Worm (Caenorhabditis elegans): ENCODE measurements around the gene srw-6.

srw-6 gene

DNA sequence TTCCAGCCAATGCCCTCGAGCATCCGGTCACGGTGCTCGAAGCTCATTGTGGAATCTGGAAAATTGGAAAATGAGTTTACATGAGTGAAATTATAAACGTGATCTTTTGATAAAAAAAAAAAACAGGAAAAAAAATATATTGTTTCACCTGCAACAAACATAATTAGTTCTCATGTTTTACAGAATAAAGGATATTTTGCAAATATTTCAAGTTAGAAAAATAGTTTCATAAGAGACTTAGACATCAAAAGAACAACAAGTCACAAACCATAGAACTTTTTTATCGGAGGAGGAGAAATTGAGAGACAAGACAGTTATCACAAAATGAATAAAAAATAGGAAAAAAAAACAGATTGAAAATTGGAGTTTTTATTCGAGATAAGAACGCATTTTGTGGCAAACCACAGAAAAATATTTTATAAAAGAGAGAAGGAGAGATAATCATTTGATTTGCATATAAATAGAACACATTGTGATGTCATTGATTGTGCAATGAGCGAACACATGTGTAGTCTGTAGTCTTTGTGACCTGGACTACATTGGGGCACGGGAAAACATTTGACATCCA, 24.2 kb upstream of the srw-6 start, which contains the start of gene R08F11.1:
R08F11.1 (minus strand) TSS at position 51 of the 568 bp plus-strand sequence.
- no peak for TF ChIP-seq bed-3 (GFP tag; optimal IDR thresholded peaks at IDR 0.05)

DNA sequence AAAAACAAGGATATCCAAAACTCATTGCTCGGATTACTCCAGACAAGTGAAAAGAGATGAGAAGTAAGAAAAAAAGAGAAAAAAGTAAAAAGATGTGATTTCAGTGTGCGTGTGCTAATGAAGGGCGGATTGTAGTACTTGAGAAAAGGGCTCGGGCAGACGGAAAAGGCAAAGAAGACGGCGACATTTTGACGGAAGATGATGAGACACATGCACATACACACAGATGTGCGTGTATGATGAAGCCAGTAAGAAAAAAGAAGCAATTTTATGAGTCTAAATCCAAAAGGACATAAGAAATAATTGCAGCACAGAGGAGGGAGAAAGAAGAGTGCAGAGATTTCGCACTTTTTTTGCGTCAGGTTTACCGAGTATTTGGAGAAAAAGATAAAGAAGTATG, 19.9 kb upstream of the srw-6 start:
- TF ChIP-seq cnd-1 (tag; optimal IDR thresholded peaks at IDR 0.05) (no peak), mab-5 (tag; optimal IDR thresholded peaks at IDR 0.05) (no peak), mep-1 (tag; optimal IDR thresholded peaks at IDR 0.05) (no peak), lin-32 (GFP tag; optimal IDR thresholded peaks at IDR 0.05) (no peak), nhr-28 (tag; optimal IDR thresholded peaks at IDR 0.05) (no peak), sem-2 (GFP tag; optimal IDR thresholded peaks at IDR 0.05) (no peak), ceh-83 (GFP tag; optimal IDR thresholded peaks at IDR 0.05) (no peak), nhr-2 (tag; optimal IDR thresholded peaks at IDR 0.05) (no peak), zip-8 (tag; optimal IDR thresholded peaks at IDR 0.05) (no peak), hlh-1 (tag; optimal IDR thresholded peaks at IDR 0.05) (no peak), nhr-237 (tag; optimal IDR thresholded peaks at IDR 0.05) (no peak), nhr-76 (tag; optimal IDR thresholded peaks at IDR 0.05) (no peak)

DNA sequence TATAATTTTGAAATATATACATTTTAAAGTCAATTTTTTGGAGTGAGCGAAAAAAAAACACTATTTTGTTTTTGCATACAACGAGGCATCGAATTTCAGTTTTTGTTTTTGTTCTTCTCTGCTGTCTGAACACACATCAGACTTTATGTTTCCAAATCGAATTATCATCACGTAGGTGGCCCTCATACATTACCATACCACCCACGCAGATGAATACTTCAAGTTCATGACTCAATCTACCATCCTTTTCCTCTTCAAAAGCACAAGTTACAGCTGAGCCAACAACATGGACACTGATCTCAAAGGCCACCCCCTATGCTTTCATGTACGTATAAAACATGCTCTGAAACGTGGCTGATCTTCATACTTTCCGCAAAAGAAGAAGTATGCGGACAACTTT, 18.7 kb upstream of the srw-6 start, which contains the start of gene R08F11.7:
R08F11.7 (plus strand) TSS at position 301 of the 400 bp plus-strand sequence.
- TF ChIP-seq ztf-11 (tag; optimal IDR thresholded peaks at IDR 0.05) (no peak), nhr-12 (tag; optimal IDR thresholded peaks at IDR 0.05) (no peak), nhr-28 (tag; optimal IDR thresholded peaks at IDR 0.05) (no peak), tbx-8 (GFP tag; optimal IDR thresholded peaks at IDR 0.05) (no peak), elt-1 (tag; optimal IDR thresholded peaks at IDR 0.05; ENCODE audit: borderline replicate concordance, insufficient read depth) (no peak), unc-62 (GFP tag; optimal IDR thresholded peaks at IDR 0.05) (no peak), lin-32 (GFP tag; optimal IDR thresholded peaks at IDR 0.05) (no peak), hlh-1 (tag; optimal IDR thresholded peaks at IDR 0.05) (no peak), lsy-2 (tag; optimal IDR thresholded peaks at IDR 0.05) (no peak)

DNA sequence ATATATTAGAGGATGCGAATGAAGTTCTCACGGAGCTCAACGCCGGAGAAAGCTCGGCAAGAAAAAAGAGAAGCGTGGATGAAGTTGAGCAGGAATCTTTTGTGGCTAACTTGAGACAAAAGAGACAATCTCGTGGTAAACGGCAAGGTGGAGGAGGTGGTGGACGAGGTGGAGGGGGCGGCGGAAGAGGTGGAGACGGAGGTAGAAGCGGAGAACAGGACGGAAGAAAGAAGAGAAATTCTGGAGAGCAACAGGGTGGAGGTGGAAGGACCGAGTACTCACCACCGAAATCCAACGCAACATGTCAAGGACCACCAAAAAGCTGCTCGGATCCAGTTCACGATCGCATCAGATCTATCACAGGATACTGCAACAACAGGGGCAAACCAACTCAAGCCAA, 18.0 kb upstream of the srw-6 start:
- TF ChIP-seq drap-1 (GFP tag; optimal IDR thresholded peaks at IDR 0.05) (no peak), unc-39 (tag; optimal IDR thresholded peaks at IDR 0.05) (no peak), flh-1 (GFP tag; optimal IDR thresholded peaks at IDR 0.05) (no peak), M03D4.4 (tag; optimal IDR thresholded peaks at IDR 0.05) (no peak), nhr-237 (tag; optimal IDR thresholded peaks at IDR 0.05) (no peak), ces-1 (GFP tag; optimal IDR thresholded peaks at IDR 0.05) (no peak)

DNA sequence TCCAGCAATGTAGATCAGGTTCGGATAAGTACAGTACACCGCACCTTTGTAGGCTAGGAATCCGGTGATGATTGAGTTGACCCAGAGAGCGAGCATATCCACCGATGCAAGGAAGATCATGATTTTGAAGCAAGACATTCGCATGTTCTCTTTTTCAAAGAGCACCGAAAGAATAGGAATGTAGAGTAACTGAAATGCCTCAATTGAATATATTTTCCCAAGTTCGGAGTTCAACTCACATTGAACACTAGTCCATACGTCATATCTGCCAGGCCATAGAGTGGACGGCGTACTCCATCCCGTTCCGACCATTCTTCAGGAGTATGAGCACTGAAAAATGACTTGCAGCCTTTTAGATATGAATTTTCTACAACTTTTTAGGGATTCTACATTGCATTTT, 8.7 kb upstream of the srw-6 start:
- TF ChIP-seq cnd-1 (tag; optimal IDR thresholded peaks at IDR 0.05) (no peak), bed-3 (GFP tag; optimal IDR thresholded peaks at IDR 0.05) (no peak), tbx-8 (GFP tag; optimal IDR thresholded peaks at IDR 0.05) (no peak)

DNA sequence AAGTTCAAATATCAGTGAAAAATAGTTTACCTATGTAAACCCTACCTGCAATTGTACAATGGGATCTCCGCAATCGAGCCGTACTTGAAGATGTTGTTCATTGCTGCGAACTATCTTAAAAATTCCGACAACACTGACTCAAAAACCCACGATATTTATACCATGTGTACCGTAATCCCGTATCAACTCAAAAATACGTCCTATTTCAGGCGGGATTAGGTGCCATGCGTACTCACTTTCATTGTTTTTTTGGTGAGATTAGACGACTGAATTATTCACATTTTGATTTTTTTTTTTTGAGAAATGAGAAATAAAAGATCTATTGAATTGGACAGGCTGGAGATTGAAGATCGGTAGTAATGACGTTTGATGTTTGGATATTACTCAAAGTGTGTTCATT, 8.1 kb upstream of the srw-6 start, which contains the start of gene srt-30:
srt-30 (minus strand) TSS at position 101 of the 400 bp plus-strand sequence.
- TF ChIP-seq cnd-1 (tag; optimal IDR thresholded peaks at IDR 0.05) (no peak), ceh-43 (GFP tag; optimal IDR thresholded peaks at IDR 0.05) (no peak), nhr-12 (tag; optimal IDR thresholded peaks at IDR 0.05) (no peak), sem-2 (GFP tag; optimal IDR thresholded peaks at IDR 0.05) (no peak), unc-39 (tag; optimal IDR thresholded peaks at IDR 0.05) (no peak), drap-1 (GFP tag; optimal IDR thresholded peaks at IDR 0.05) (no peak), unc-62 (GFP tag; optimal IDR thresholded peaks at IDR 0.05) (no peak), ces-1 (GFP tag; optimal IDR thresholded peaks at IDR 0.05) (no peak), mab-5 (tag; optimal IDR thresholded peaks at IDR 0.05) (no peak), mep-1 (tag; optimal IDR thresholded peaks at IDR 0.05) (no peak), zip-8 (tag; optimal IDR thresholded peaks at IDR 0.05) (no peak), M03D4.4 (tag; optimal IDR thresholded peaks at IDR 0.05) (no peak), elt-1 (tag; optimal IDR thresholded peaks at IDR 0.05; ENCODE audit: borderline replicate concordance, insufficient read depth) (no peak), flh-1 (GFP tag; optimal IDR thresholded peaks at IDR 0.05) (no peak), blmp-1 (tag; optimal IDR thresholded peaks at IDR 0.05) (no peak), lin-13 (tag; optimal IDR thresholded peaks at IDR 0.05) (no peak), unc-120 (tag; optimal IDR thresholded peaks at IDR 0.05; ENCODE audit: poor library complexity, severe bottlenecking) (no peak)
